Fruit fly (Drosophila melanogaster): ENCODE measurements around the gene Octbeta2R.

Gene Octbeta2R

DNA sequence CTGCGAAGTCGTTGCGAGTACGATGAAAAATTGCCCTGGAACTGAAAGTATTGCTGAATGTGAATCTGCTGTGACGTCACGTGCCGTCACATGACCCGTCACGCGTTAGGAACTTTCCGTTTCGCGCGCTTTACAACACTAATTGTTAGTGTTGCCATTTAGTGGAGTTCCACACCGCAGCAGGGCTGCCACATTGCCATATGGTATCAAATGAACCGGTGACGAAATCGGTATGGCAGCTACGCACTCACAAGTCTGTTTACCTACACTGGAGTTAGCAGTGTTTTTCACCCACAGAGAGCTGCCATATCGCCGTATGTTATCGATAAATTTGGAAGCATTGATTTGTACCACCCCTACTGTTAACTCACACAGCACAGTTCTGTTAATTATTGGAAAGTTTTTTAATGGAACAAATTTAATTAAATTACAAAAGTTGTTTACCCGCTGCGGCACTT, 32.2 kb upstream of the Octbeta2R start, which contains the start of the genes Vha55 and Snx3 (continued):
- TF ChIP-seq achi (GFP tag; optimal IDR thresholded peaks at IDR 0.05), result no peak
- no peak for TF ChIP-seq acj6 (GFP tag; optimal IDR thresholded peaks at IDR 0.05)
- no peak for TF ChIP-seq CG6276 (GFP tag; optimal IDR thresholded peaks at IDR 0.05)
- no peak for TF ChIP-seq CG15336 (GFP tag; IDR thresholded peaks at IDR 0.05)
- no peak for TF ChIP-seq salr (GFP tag; optimal IDR thresholded peaks at IDR 0.05)
- no peak for TF ChIP-seq Ets96B (tag; optimal IDR thresholded peaks at IDR 0.05)
- no peak for TF ChIP-seq spab (GFP tag; optimal IDR thresholded peaks at IDR 0.05)
- no peak for TF ChIP-seq eg (GFP tag; IDR thresholded peaks at IDR 0.05)
- TF ChIP-seq Eip78C (GFP tag), result peak; percentile 27
- peak; percentile 42 for TF ChIP-seq CG10631 (GFP tag; optimal IDR thresholded peaks at IDR 0.05)
- no peak for TF ChIP-seq CG10669 (GFP tag; optimal IDR thresholded peaks at IDR 0.05)
- no peak for TF ChIP-seq CG7368 (GFP tag; optimal IDR thresholded peaks at IDR 0.05)
- TF ChIP-seq esn (GFP tag; optimal IDR thresholded peaks at IDR 0.05), result peak; percentile 6
- TF ChIP-seq Hr39 (GFP tag; optimal IDR thresholded peaks at IDR 0.05), result peak; percentile 54
- TF ChIP-seq Sox15 (GFP tag; optimal IDR thresholded peaks at IDR 0.05), result no peak
- no peak for TF ChIP-seq fkh (GFP tag; optimal IDR thresholded peaks at IDR 0.05)
- no peak for TF ChIP-seq Smox (GFP tag; optimal IDR thresholded peaks at IDR 0.05)
- TF ChIP-seq Sox14 (GFP tag; optimal IDR thresholded peaks at IDR 0.05), result peak; percentile 58
- no peak for TF ChIP-seq CG8119 (GFP tag; IDR thresholded peaks at IDR 0.05)
- peak; percentile 44 for TF ChIP-seq Ets21C (GFP tag; optimal IDR thresholded peaks at IDR 0.05)
- no peak for TF ChIP-seq CG8632 (GFP tag; optimal IDR thresholded peaks at IDR 0.05)
- TF ChIP-seq CG31627 (GFP tag; optimal IDR thresholded peaks at IDR 0.05), result peak; percentile 61
- no peak for TF ChIP-seq dsx (GFP tag; optimal IDR thresholded peaks at IDR 0.05; ENCODE audit: poor library complexity, severe bottlenecking)
- peak; percentile 16 for TF ChIP-seq Eip75B (GFP tag; optimal IDR thresholded peaks at IDR 0.05)
- no peak for TF ChIP-seq Blimp-1 (GFP tag; optimal IDR thresholded peaks at IDR 0.05)
- TF ChIP-seq Eip93F (GFP tag; optimal IDR thresholded peaks at IDR 0.05), result no peak
- TF ChIP-seq svp (GFP tag), result peak; percentile 83
- TF ChIP-seq OdsH (GFP tag; optimal IDR thresholded peaks at IDR 0.05), result peak; percentile 30
- TF ChIP-seq net (GFP tag; optimal IDR thresholded peaks at IDR 0.05), result no peak
- TF ChIP-seq CG6163 (GFP tag; IDR thresholded peaks at IDR 0.05), result no peak
- TF ChIP-seq fd59A (GFP tag; optimal IDR thresholded peaks at IDR 0.05), result no peak
- TF ChIP-seq cyc (GFP tag; optimal IDR thresholded peaks at IDR 0.05), result peak; percentile 68
- TF ChIP-seq Gug (GFP tag; IDR thresholded peaks at IDR 0.05), result no peak
- TF ChIP-seq Lpt (GFP tag; optimal IDR thresholded peaks at IDR 0.05), result peak; percentile 4
- TF ChIP-seq CG3919 (GFP tag; optimal IDR thresholded peaks at IDR 0.05), result peak; percentile 51
- TF ChIP-seq topi (GFP tag; optimal IDR thresholded peaks at IDR 0.05), result peak; percentile 48

DNA sequence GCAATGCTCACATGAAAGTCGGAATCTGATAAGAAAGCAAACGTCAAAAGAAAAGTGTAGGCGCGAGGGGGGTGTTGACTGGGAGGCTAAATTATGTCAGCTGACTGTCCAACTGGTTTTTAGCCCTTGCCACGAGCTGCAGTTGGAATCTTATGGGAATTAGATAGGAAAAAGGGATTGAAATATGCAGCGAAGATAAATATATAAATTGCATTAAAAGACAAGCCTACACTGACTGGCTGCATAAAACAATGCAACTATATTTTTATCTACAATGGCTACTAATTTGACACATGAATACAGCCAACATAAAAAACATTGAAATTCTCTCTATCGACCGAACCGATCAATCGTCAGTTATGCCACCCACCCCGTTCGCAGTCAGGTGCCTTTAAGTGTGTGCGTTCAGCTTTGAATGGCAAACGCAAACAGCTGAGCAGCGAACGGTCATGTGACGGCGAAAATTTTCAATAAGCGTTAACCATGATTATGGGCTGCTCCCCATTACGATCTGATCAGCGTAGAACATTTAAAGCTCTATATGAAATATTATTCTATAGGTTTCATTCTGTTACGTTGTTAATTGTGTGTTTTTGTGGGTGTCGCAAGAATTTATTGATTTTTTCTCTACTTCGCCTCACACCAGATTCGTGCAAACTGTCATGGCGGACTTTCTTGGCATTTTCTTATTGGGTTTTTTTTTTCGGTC, 31.3 kb upstream of the Octbeta2R start:
- peak; percentile 3 for TF ChIP-seq achi (GFP tag; optimal IDR thresholded peaks at IDR 0.05)
- TF ChIP-seq CG15336 (GFP tag; IDR thresholded peaks at IDR 0.05), result no peak
- TF ChIP-seq fkh (GFP tag; optimal IDR thresholded peaks at IDR 0.05), result peak; percentile 82
- no peak for TF ChIP-seq Gug (GFP tag; IDR thresholded peaks at IDR 0.05)
- TF ChIP-seq CG11902 (GFP tag; optimal IDR thresholded peaks at IDR 0.05), result no peak
- peak; percentile 87 for TF ChIP-seq vri (GFP tag; optimal IDR thresholded peaks at IDR 0.05)
- TF ChIP-seq pdm3 (GFP tag; optimal IDR thresholded peaks at IDR 0.05), result no peak
- TF ChIP-seq salr (GFP tag; optimal IDR thresholded peaks at IDR 0.05), result no peak
- TF ChIP-seq Smox (GFP tag; optimal IDR thresholded peaks at IDR 0.05), result no peak
- TF ChIP-seq CG10669 (GFP tag; optimal IDR thresholded peaks at IDR 0.05), result no peak
- no peak for TF ChIP-seq CG6276 (GFP tag; optimal IDR thresholded peaks at IDR 0.05)
- no peak for TF ChIP-seq net (GFP tag; optimal IDR thresholded peaks at IDR 0.05)
- no peak for TF ChIP-seq Sox15 (GFP tag; optimal IDR thresholded peaks at IDR 0.05)
- no peak for TF ChIP-seq CG34406 (GFP tag; optimal IDR thresholded peaks at IDR 0.05)
- TF ChIP-seq Hr38 (GFP tag; optimal IDR thresholded peaks at IDR 0.05), result no peak
- no peak for TF ChIP-seq CG6808 (GFP tag; optimal IDR thresholded peaks at IDR 0.05)
- TF ChIP-seq Eip78C (GFP tag), result peak; percentile 64
- no peak for TF ChIP-seq ss (GFP tag; optimal IDR thresholded peaks at IDR 0.05)
- no peak for TF ChIP-seq CG7368 (GFP tag; optimal IDR thresholded peaks at IDR 0.05)
- no peak for TF ChIP-seq CG11762 (GFP tag; optimal IDR thresholded peaks at IDR 0.05; ENCODE audit: insufficient read depth)
- no peak for TF ChIP-seq CG16779 (tag; optimal IDR thresholded peaks at IDR 0.05)
- no peak for TF ChIP-seq dac (GFP tag; optimal IDR thresholded peaks at IDR 0.05)
- TF ChIP-seq Hr39 (GFP tag; optimal IDR thresholded peaks at IDR 0.05), result no peak
